Fruit fly (Drosophila melanogaster) whole organism, adult: ENCODE results near the gene Osi10a.

Experiments used
- CG12768 ChIP-seq: fragments of 200-800 bp; sonication (Bioruptor generic); optimal IDR thresholded peaks from 2 replicates; lab custom pipeline; 2017; ENCODE audit warnings: missing biosample characterization, missing genetic modification characterization, mild to moderate bottlenecking, moderate library complexity, missing genetic modification reagents
- CG14711 ChIP-seq: fragments of 200-800 bp; sonication (Bioruptor generic); optimal IDR thresholded peaks from 2 replicates; lab custom pipeline; 2018; ENCODE audit warnings: missing biosample characterization, mild to moderate bottlenecking, missing genetic modification characterization, moderate library complexity
- CG1620 ChIP-seq: fragments of 200-800 bp; sonication (Bioruptor generic); optimal IDR thresholded peaks from 2 replicates; lab custom pipeline; 2016; ENCODE audit warnings: missing biosample characterization, missing genetic modification characterization
- CG33017 ChIP-seq: fragments of 200-800 bp; sonication (Bioruptor generic); optimal IDR thresholded peaks from 2 replicates; lab custom pipeline; 2018; ENCODE audit warnings: missing biosample characterization, mild to moderate bottlenecking, missing genetic modification characterization, moderate library complexity
- Hr96 ChIP-seq: fragments of 200-800 bp; sonication (Bioruptor generic); optimal IDR thresholded peaks from 2 replicates; lab custom pipeline; 2016; ENCODE audit warnings: missing biosample characterization, missing genetic modification characterization
- Mnt ChIP-seq: fragments of 200-800 bp; sonication (Bioruptor generic); optimal IDR thresholded peaks from 2 replicates; lab custom pipeline; 2016; ENCODE audit warnings: missing biosample characterization, mild to moderate bottlenecking, missing genetic modification characterization
- bab1 ChIP-seq: fragments of 200-800 bp; sonication (Bioruptor generic); optimal IDR thresholded peaks from 3 replicates; lab custom pipeline; 2019; ENCODE audit warnings: missing biosample characterization, mild to moderate bottlenecking, missing genetic modification characterization, moderate library complexity
- cic ChIP-seq: fragments of 200-800 bp; sonication (Bioruptor generic); optimal IDR thresholded peaks from 2 replicates; lab custom pipeline; 2017; ENCODE audit warnings: missing biosample characterization, mild to moderate bottlenecking, missing genetic modification characterization, moderate library complexity
- cnc ChIP-seq, 2 experiments: fragments of >200 bp; optimal IDR thresholded peaks; 2 replicates each; lab custom pipeline; 2017
- kay ChIP-seq: fragments of 200-800 bp; sonication (Bioruptor generic); peaks from one replicate; lab custom pipeline; 2016; ENCODE audit warnings: missing biosample characterization, missing genetic modification characterization, borderline replicate concordance
- ovo ChIP-seq: fragments of 200-800 bp; sonication (Bioruptor generic); optimal IDR thresholded peaks from 2 replicates; lab custom pipeline; 2016; ENCODE audit warnings: missing biosample characterization, missing genetic modification characterization
- tj ChIP-seq: fragments of 200-800 bp; sonication (Bioruptor generic); optimal IDR thresholded peaks from 3 replicates; lab custom pipeline; 2017; ENCODE audit warnings: missing biosample characterization, mild to moderate bottlenecking, missing genetic modification characterization, moderate library complexity
- toe ChIP-seq: fragments of 200-800 bp; sonication (Bioruptor generic); optimal IDR thresholded peaks from 2 replicates; lab custom pipeline; 2016; ENCODE audit warnings: missing biosample characterization, missing genetic modification characterization

DNA sequence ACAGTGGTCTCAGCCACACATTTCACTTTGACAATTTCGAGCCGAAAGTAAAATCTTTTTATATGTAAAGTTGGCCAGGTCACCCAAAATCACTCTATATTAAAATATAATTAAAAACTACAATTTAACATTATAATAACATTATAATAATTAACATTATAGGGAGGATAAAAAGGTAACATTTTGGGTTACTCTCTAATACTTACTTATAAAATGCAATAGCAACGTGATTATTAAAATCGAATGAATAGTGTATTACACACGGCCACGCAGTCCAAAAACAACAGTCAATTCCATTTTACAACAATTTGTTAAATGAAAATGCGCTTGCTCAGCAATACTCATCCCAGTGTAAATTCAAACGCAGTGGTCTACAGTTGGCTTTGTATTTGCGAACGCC lies 41.6 kb upstream of the Osi10a start:
- TF ChIP-seq kay: no peak
- no peak for TF ChIP-seq cic
- no peak for TF ChIP-seq CG12768 (GFP tag; lab: Kevin White, UChicago)
- no peak for TF ChIP-seq CG1620 (GFP tag; lab: Kevin White, UChicago)
- TF ChIP-seq tj (GFP tag; lab: Kevin White, UChicago): no peak
- no peak for TF ChIP-seq CG14711 (tag; lab: Kevin White, UChicago)
- no peak for TF ChIP-seq Mnt (GFP tag; lab: Kevin White, UChicago)
- no peak for TF ChIP-seq cnc (optimal IDR thresholded peaks at IDR 0.05; lab: Kevin White, UChicago)
- no peak for TF ChIP-seq ovo (GFP tag; lab: Kevin White, UChicago)
- TF ChIP-seq CG33017 (tag; lab: Kevin White, UChicago): no peak
- TF ChIP-seq bab1 (GFP tag; lab: Kevin White, UChicago): no peak
- TF ChIP-seq Hr96 (GFP tag; lab: Kevin White, UChicago): no peak
- TF ChIP-seq toe (GFP tag; lab: Kevin White, UChicago): no peak
